Worm (Caenorhabditis elegans): ENCODE measurements around the gene droe-8.

- no peak for TF ChIP-seq fkh-10 (GFP tag; optimal IDR thresholded peaks at IDR 0.05)
- TF ChIP-seq alr-1 (tag; optimal IDR thresholded peaks at IDR 0.05; ENCODE audit: borderline replicate concordance), result no peak
Observed at ce11 chrV:8730991-8731390, 4.7 kb downstream of the droe-8 start.

Measured in whole organism, L1 larva.